Worm (Caenorhabditis elegans): ENCODE measurements around the gene cid-1.

DNA sequence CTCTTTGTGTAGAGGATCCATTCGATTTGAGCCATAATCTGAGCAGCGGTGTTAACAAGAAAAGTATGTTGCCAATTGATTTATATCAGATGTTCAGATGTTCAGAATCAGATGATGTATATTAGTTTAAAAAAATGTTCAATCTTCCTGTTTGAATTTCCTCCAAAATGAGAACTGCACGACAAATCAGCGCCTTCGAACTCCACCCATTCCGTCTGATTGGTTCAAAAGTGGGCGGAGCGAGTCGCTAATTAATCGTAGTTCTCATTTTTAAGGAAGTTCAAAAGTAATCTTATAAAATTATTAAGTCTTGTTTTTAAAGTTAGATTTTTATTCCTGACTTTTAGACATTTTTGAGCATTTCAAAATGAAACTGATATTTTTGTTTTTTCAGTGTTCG is 5.4 kb downstream of the cid-1 start:
- TF ChIP-seq him-1 (tag; optimal IDR thresholded peaks at IDR 0.05) = no peak
- TF ChIP-seq dao-5 (tag; optimal IDR thresholded peaks at IDR 0.05) = no peak

Data from whole organism, L4/young adult.